Fruit fly (Drosophila melanogaster): Measurements from ENCODE around the gene CG9717.
A peak's percentile ranks its signal among the peaks of the same experiment; 100 is the strongest.

CG9717 gene

DNA sequence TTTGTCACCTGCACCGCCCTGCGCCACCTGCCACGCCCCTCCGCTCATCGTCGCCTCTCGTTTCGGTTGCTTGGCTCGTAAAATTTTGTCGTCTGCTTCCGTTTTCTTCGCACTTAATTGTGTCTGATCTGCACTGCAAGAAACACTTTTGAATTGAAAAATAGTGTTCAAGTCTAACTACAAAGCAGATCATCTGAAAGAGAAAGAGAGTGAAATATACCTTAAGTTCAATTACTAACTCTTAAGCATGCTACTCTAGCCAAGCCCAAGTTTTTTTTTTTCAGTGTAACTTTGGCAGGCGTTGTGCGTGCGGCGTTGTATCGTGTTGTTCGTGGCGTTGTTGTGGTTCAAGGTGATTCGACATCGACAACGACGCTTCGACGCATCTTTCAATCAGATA lies 46.9 kb downstream of the CG9717 start (continued):
- TF ChIP-seq CG6808 (GFP tag; optimal IDR thresholded peaks at IDR 0.05) = peak; percentile 33
- TF ChIP-seq svp (GFP tag) = peak; percentile 69
- TF ChIP-seq CG9139 (GFP tag; optimal IDR thresholded peaks at IDR 0.05) = no peak
- TF ChIP-seq salr (GFP tag; optimal IDR thresholded peaks at IDR 0.05) = peak; percentile 33 to 55
- TF ChIP-seq CG4318 (GFP tag; optimal IDR thresholded peaks at IDR 0.05) = peak; percentile 46
- peak; percentile 55 for TF ChIP-seq CG6276 (GFP tag; optimal IDR thresholded peaks at IDR 0.05)
- TF ChIP-seq Met (GFP tag; optimal IDR thresholded peaks at IDR 0.05) = peak; percentile 47
- peak; percentile 86 for TF ChIP-seq eg (GFP tag; IDR thresholded peaks at IDR 0.05)
- peak; percentile 81 for TF ChIP-seq CG15336 (GFP tag; IDR thresholded peaks at IDR 0.05)
- TF ChIP-seq esn (GFP tag; optimal IDR thresholded peaks at IDR 0.05) = peak; percentile 51
- peak; percentile 69 for TF ChIP-seq OdsH (GFP tag; optimal IDR thresholded peaks at IDR 0.05)
- TF ChIP-seq CG3919 (GFP tag; optimal IDR thresholded peaks at IDR 0.05) = peak; percentile 74
- peak; percentile 79 for TF ChIP-seq CG11294 (GFP tag; IDR thresholded peaks at IDR 0.05)
- peak; percentile 64 for TF ChIP-seq CG32006 (GFP tag; optimal IDR thresholded peaks at IDR 0.05)
- TF ChIP-seq CG1621 (tag; optimal IDR thresholded peaks at IDR 0.05) = peak; percentile 51
- TF ChIP-seq pdm3 (GFP tag; optimal IDR thresholded peaks at IDR 0.05) = peak; percentile 71
- peak; percentile 66 for TF ChIP-seq net (GFP tag; optimal IDR thresholded peaks at IDR 0.05)

DNA sequence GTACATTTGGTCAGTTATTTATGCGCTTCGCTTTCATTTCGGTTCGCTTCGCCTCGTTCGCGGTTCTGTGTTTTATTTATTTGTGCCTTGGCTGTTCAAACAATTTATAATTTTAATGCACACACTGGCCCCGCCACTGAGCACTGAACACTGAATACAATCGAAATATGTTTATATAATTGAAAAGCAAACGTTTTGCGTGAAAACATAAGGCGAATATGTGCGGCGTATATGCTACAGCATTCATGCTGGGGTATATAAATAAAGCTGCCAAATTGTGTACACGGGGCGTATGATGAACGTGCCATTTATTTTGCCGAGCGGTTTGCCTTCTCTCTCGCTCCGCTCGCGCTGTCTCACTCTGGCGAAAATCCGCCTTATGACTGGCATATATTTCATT lies 50.2 kb downstream of the CG9717 start:
- TF ChIP-seq fkh (GFP tag; optimal IDR thresholded peaks at IDR 0.05) = peak; percentile 73
- TF ChIP-seq Sox102F (GFP tag; optimal IDR thresholded peaks at IDR 0.05) = no peak

- no peak for TF ChIP-seq dac (GFP tag; optimal IDR thresholded peaks at IDR 0.05)
- no peak for TF ChIP-seq Hr38 (GFP tag; optimal IDR thresholded peaks at IDR 0.05)
- TF ChIP-seq CG6808 (GFP tag; optimal IDR thresholded peaks at IDR 0.05) = no peak
- no peak for TF ChIP-seq Sox102F (GFP tag; optimal IDR thresholded peaks at IDR 0.05)
- no peak for TF ChIP-seq acj6 (GFP tag; optimal IDR thresholded peaks at IDR 0.05)
- no peak for TF ChIP-seq Eip78C (GFP tag)
- no peak for TF ChIP-seq eg (GFP tag; IDR thresholded peaks at IDR 0.05)
- TF ChIP-seq CG6163 (GFP tag; IDR thresholded peaks at IDR 0.05) = no peak
- TF ChIP-seq Sox15 (GFP tag; optimal IDR thresholded peaks at IDR 0.05) = no peak
- no peak for TF ChIP-seq Sox14 (GFP tag; optimal IDR thresholded peaks at IDR 0.05)
- TF ChIP-seq Hr4 (GFP tag; optimal IDR thresholded peaks at IDR 0.05) = no peak
- TF ChIP-seq CG8632 (GFP tag; optimal IDR thresholded peaks at IDR 0.05) = no peak
- no peak for TF ChIP-seq CG11294 (GFP tag; IDR thresholded peaks at IDR 0.05)
- TF ChIP-seq CG16779 (tag; optimal IDR thresholded peaks at IDR 0.05) = no peak
- TF ChIP-seq Gug (GFP tag; IDR thresholded peaks at IDR 0.05) = no peak
- no peak for TF ChIP-seq CG4318 (GFP tag; optimal IDR thresholded peaks at IDR 0.05)
- no peak for TF ChIP-seq CG11902 (GFP tag; optimal IDR thresholded peaks at IDR 0.05)
- TF ChIP-seq cyc (GFP tag; optimal IDR thresholded peaks at IDR 0.05) = no peak
Observed at dm6 chr3R:30536432-30536831, 50.7 kb downstream of the CG9717 start.

DNA sequence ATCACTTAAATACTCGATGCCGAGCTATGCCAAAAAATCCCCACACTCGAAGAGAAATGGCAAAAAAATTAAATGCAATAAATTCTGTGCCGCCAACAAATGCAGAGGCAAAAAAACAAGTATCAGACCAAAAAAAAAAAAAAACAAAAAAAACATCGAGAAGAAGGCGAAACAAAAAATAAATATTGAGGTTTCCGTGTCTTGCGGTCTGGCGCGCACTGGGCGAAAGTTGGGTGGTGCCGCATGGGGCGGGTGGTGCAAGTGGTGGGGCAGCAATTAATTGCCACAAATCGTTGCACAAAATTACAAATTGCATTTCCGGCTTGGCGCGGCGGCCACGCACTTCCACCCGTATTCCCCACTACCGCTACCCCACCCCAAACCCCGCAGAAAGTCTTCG lies 52.7 kb downstream of the CG9717 start:
- TF ChIP-seq Sox15 (GFP tag; optimal IDR thresholded peaks at IDR 0.05) = no peak
- TF ChIP-seq CG6276 (GFP tag; optimal IDR thresholded peaks at IDR 0.05) = peak; percentile 42
- no peak for TF ChIP-seq vri (GFP tag; optimal IDR thresholded peaks at IDR 0.05)
- no peak for TF ChIP-seq CG11762 (GFP tag; optimal IDR thresholded peaks at IDR 0.05; ENCODE audit: insufficient read depth)
- no peak for TF ChIP-seq CG8319 (GFP tag; optimal IDR thresholded peaks at IDR 0.05)
- peak; percentile 25; the same call in 1 of the 3 replicates for TF ChIP-seq CG6163 (GFP tag; IDR thresholded peaks at IDR 0.05)
- TF ChIP-seq Met (GFP tag; optimal IDR thresholded peaks at IDR 0.05) = no peak
- 0 out of 2 replicates have a peak, but pooled peaks have one; percentile 17 for TF ChIP-seq CG15336 (GFP tag; IDR thresholded peaks at IDR 0.05)
- no peak for TF ChIP-seq Eip75B (GFP tag; optimal IDR thresholded peaks at IDR 0.05)
- peak; percentile 67; the same call in 2 of the 3 replicates for TF ChIP-seq eg (GFP tag; IDR thresholded peaks at IDR 0.05)
